Worm (Caenorhabditis elegans): Measurements from ENCODE around the gene cutl-24.

The cutl-24 gene

DNA sequence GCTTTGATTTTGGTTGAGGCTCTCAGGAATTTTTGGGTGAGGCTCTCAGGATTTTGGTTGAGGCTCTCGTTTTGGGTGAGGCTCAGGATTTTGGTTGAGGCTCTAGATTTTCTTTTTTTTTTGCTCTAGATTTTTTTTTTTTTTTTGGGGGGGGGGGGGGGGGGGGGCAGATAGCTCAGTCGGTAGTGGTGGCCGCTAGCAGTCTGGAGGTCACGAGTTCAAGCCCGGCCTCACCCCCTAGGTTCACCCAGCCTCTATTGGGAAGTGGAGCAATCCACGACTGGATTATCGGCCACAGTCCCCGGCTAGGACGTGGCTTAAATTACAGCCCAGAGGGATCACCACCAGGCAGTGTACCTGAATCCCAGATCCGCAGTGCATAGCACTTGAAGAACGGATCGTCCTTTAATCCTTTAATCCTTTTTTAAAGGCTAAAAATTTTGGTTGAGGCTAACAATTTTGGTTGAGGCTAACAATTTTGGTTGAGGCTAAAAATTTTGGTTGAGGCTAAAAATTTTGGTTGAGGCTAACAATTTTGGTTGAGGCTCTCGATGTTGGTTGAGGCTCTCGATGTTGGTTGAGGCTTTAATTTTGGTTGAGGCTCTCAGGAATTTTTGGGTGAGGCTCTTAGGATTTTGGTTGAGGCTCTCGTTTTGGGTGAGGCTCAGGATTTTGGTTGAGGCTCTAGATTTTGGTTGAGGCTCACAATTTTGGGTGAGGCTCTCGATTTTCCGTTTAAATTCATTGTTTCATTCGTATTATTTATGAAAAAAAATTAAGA is 41.8 kb upstream of the cutl-24 start:
- peak; percentile 85 for TF ChIP-seq set-16 (GFP tag; IDR thresholded peaks at IDR 0.05)

DNA sequence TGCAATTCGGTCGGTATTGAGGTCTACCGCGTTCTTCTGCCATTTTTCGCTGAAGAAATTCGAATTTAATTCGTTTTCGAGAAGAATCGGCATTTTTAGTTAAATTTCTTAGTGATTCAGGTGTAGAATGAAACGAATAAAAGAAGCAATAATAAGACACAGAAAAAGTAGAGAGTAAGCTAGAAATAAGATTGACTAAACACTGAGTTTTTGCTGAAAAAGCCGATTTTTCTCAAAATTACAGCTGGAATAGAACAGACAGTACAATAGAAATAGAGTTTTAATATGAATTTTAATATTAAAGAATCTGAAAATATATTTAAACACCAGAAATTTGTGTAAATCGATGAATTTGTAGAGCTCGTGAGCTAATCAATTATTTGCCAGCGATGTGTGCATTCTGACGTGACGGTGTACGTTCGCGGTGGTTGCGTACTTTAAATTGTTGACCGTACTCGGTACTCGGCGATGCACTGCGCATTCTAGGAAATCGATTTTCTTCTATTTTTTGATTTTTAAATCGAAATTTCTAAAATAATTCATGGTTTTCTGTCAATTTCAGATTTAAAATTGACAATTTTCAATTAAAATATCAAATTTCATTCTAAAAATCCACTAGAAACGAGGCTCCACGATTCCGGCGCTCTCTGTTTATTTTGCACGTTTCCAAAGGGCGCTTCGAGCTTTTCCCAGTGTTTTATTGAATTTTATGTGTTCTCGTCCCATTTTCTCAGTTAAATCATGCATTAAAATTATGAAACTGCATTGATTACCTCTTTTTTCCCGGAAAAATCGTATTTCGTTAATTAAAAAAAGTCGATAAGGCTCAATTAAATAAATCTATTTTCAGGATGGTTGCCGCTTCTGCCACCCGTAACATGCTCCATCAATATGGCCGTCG is 38.7 kb upstream of the cutl-24 start, which contains the start of the genes grld-1 and cox-6C:
Gene grld-1 (minus strand): TSS at position 51 of the 901 bp plus-strand sequence.
Gene cox-6C (plus strand): TSS at position 851 of the 901 bp plus-strand sequence.
- TF ChIP-seq fos-1 (tag; optimal IDR thresholded peaks at IDR 0.05), result no peak
- TF ChIP-seq aha-1 (tag), result peak; percentile 61
- TF ChIP-seq Y105C5A.15 (GFP tag; IDR thresholded peaks at IDR 0.05), result no peak
- TF ChIP-seq lsy-2 (tag; optimal IDR thresholded peaks at IDR 0.05), result peak; percentile 82 to 97
- no peak for TF ChIP-seq egl-27 (tag; optimal IDR thresholded peaks at IDR 0.05)
- TF ChIP-seq hmg-1.1 (GFP tag; IDR thresholded peaks at IDR 0.05), result peak; percentile 43
- TF ChIP-seq lin-13 (GFP tag; optimal IDR thresholded peaks at IDR 0.05), result peak; percentile 20
- TF ChIP-seq rbr-2 (tag; optimal IDR thresholded peaks at IDR 0.05), result peak; percentile 49
- peak; percentile 23 for TF ChIP-seq fkh-10 (GFP tag; optimal IDR thresholded peaks at IDR 0.05)
- TF ChIP-seq unc-130 (GFP tag; optimal IDR thresholded peaks at IDR 0.05), result peak; percentile 40
- peak; percentile 64 for TF ChIP-seq lin-38 (GFP tag; IDR thresholded peaks at IDR 0.05)
- peak; percentile 54 for TF ChIP-seq hlh-11 (tag; optimal IDR thresholded peaks at IDR 0.05)
- TF ChIP-seq daf-16 (GFP tag; optimal IDR thresholded peaks at IDR 0.05), result no peak
- TF ChIP-seq daf-16 (tag; optimal IDR thresholded peaks at IDR 0.05), result peak; percentile 65
- TF ChIP-seq nhr-77 (tag; optimal IDR thresholded peaks at IDR 0.05), result peak; percentile 49
- peak; percentile 65 for TF ChIP-seq mep-1 (tag; optimal IDR thresholded peaks at IDR 0.05)
- peak in 1 of 2 experiments; percentile 85 for TF ChIP-seq hif-1 (tag; optimal IDR thresholded peaks at IDR 0.05)
- TF ChIP-seq dpl-1 (GFP tag; optimal IDR thresholded peaks at IDR 0.05), result peak; percentile 45
- peak; percentile 37 for TF ChIP-seq nhr-28 (tag; optimal IDR thresholded peaks at IDR 0.05)
- peak; percentile 98 for TF ChIP-seq T20F7.1 (GFP tag; optimal IDR thresholded peaks at IDR 0.05)
- TF ChIP-seq nhr-11 (tag; optimal IDR thresholded peaks at IDR 0.05), result no peak
- TF ChIP-seq F37D6.2 (tag; optimal IDR thresholded peaks at IDR 0.05), result peak; percentile 32
- TF ChIP-seq lim-7 (GFP tag; IDR thresholded peaks at IDR 0.05), result no peak
- TF ChIP-seq hlh-30 (tag; optimal IDR thresholded peaks at IDR 0.05; ENCODE audit: insufficient read depth), result peak; percentile 54
- TF ChIP-seq dve-1 (tag; optimal IDR thresholded peaks at IDR 0.05; ENCODE audit: insufficient read depth), result peak; percentile 29
- TF ChIP-seq mdl-1 (tag; optimal IDR thresholded peaks at IDR 0.05), result peak in 1 of 2 experiments; percentile 26
- TF ChIP-seq mes-2 (tag; optimal IDR thresholded peaks at IDR 0.05; ENCODE audit: poor library complexity, severe bottlenecking), result peak; percentile 73

DNA sequence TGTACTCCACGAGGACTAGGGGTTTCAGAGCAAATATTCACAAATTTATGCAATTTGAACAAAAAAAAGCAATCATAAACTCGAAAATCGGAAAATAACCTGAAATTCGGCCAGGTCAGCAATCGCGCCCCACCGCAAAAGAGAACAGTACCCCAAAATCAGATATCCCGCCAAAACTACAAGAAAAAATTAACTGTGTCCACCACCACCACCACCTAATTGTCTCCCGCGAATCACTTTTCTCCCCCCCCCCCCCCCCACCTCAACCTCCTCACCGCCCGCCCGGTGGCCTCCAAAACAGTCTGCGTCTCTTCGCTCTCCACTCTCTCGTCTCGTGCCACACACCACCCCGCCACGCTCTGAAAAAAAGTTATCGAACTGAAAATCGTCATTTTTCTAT is 36.4 kb upstream of the cutl-24 start:
- peak; percentile 93 for TF ChIP-seq set-16 (GFP tag; IDR thresholded peaks at IDR 0.05)
- no peak for TF ChIP-seq ZK546.5 (tag; optimal IDR thresholded peaks at IDR 0.05)
- peak; percentile 22 for TF ChIP-seq mxl-3 (GFP tag; optimal IDR thresholded peaks at IDR 0.05)
- TF ChIP-seq lin-38 (GFP tag; IDR thresholded peaks at IDR 0.05), result peak; percentile 53
- peak; percentile 8 for TF ChIP-seq mes-2 (tag; optimal IDR thresholded peaks at IDR 0.05; ENCODE audit: poor library complexity, severe bottlenecking)

DNA sequence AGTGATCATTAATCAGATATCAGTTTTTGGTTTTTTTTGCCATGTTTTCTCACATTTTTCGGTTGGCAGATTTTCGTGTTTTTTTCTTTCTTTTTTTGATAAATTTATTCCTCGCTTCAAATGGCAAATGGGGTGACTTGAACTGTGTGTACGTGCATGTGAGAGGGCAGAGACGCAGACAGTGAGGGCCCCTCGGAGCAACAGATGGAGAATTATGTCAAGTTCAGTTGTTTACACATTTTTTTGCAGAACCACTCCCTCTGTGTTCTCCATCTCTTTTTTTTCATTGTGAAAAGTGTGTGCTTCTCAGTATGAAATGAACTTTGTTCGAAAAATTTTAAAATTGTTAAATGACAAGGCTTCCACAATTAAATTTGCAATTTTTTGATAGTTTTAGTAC is 34.7 kb upstream of the cutl-24 start:
- TF ChIP-seq nhr-237 (tag; optimal IDR thresholded peaks at IDR 0.05) (no peak), tra-1 (GFP tag; IDR thresholded peaks at IDR 0.05) (no peak), daf-16 (GFP tag; optimal IDR thresholded peaks at IDR 0.05) (no peak), daf-16 (tag; optimal IDR thresholded peaks at IDR 0.05) (peak; percentile 46), hlh-11 (tag; optimal IDR thresholded peaks at IDR 0.05) (peak; percentile 18), lsy-2 (tag; optimal IDR thresholded peaks at IDR 0.05) (peak in 1 of 2 experiments; percentile 9), egl-43 (GFP tag; IDR thresholded peaks at IDR 0.05) (no peak), hlh-30 (tag; optimal IDR thresholded peaks at IDR 0.05; ENCODE audit: insufficient read depth) (peak; percentile 34)
